Worm (Caenorhabditis elegans) whole organism, L4 larva: ENCODE results near the gene R07A4.3.

Experiments
- ZK337.2 ChIP-seq: fragments of 200-800 bp; sonication (Bioruptor generic); IDR thresholded peaks from 2 replicates; pipeline ENCODE4 v1.3.6; 2022; ENCODE audit warnings: missing genetic modification reagents, missing genetic modification characterization, missing compliant biosample characterization
- ZK546.5 ChIP-seq, 2 experiments: sonication (generic microtip); optimal IDR thresholded peaks; 2 replicates each; lab custom pipeline; 2017; ENCODE audit warnings: missing biosample characterization in 2 of 2, missing genetic modification characterization in 2 of 2
- lin-39 ChIP-seq: fragments of 150-350 bp; optimal IDR thresholded peaks from 2 replicates; lab custom pipeline; 2014; ENCODE audit warnings: missing biosample characterization, missing genetic modification reagents, missing genetic modification characterization
- lsy-2 ChIP-seq, 2 experiments: fragments of 150-350 bp in 1 of 2; sonication (generic microtip) in 1 of 2; optimal IDR thresholded peaks; 2 replicates each; lab custom pipeline; 2014 to 2017; ENCODE audit warnings: missing biosample characterization in 2 of 2, missing genetic modification characterization in 2 of 2

DNA sequence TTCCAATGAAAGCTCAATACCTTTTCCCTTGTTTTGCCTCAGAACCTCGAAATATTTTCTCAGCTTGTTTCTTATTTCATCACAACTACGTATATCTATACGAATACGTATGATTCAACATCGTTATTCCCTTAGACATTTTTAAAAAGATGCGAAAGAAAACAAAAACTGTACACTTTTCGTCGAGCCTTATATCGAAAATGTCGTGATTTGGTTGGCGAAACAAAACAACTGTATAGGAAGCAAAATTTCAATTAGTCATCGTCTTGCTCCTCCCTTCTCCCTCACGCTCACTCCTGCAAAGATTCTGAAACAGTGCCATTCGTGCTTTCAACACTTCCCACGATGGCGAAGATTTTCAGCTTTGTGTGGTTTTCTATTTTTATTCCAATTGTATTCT is 33.7 kb downstream of the R07A4.3 start, which contains the start of gene ttr-14:
- no peak for TF ChIP-seq ZK337.2 (GFP tag; lab: Robert Waterston, UW)
- TF ChIP-seq ZK546.5 (tag; optimal IDR thresholded peaks at IDR 0.05; lab: Kevin White, UChicago): no peak
- no peak for TF ChIP-seq lsy-2 (tag; optimal IDR thresholded peaks at IDR 0.05; lab: Kevin White, UChicago)
- TF ChIP-seq lin-39 (tag; lab: Kevin White, UChicago): no peak
